Fruit fly (Drosophila melanogaster) whole organism, embryonic: ENCODE measurements around the gene CG44094.
A peak's percentile ranks its signal among the peaks of the same experiment; 100 is the strongest.

ENCODE experiments used
- Asciz ChIP-seq: fragments of 200-800 bp; sonication (Bioruptor generic); optimal IDR thresholded peaks from 2 replicates; lab custom pipeline; 2017; ENCODE audit warnings: missing biosample characterization, mild to moderate bottlenecking, missing genetic modification characterization, missing genetic modification reagents
- Atf6 ChIP-seq: fragments of 200-800 bp; sonication (Bioruptor generic); IDR thresholded peaks from 2 replicates; pipeline ENCODE4 v1.3.6; 2022; ENCODE audit warnings: missing biosample characterization, missing genetic modification characterization
- CG1024 ChIP-seq: fragments of 200-800 bp; sonication (Bioruptor generic); IDR thresholded peaks from 2 replicates; pipeline ENCODE4 v1.3.6; 2022; ENCODE audit warnings: missing biosample characterization, missing genetic modification characterization
- CG11696 ChIP-seq: fragments of 200-800 bp; sonication (Bioruptor generic); IDR thresholded peaks from 2 replicates; pipeline ENCODE4 v1.3.6; 2022; ENCODE audit warnings: missing biosample characterization, missing genetic modification characterization
- CG12299 ChIP-seq: fragments of 200-800 bp; sonication (Bioruptor generic); optimal IDR thresholded peaks from 2 replicates; lab custom pipeline; 2018; ENCODE audit warnings: missing biosample characterization, mild to moderate bottlenecking, missing genetic modification characterization
- CG13123 ChIP-seq: fragments of 200-800 bp; sonication (Bioruptor generic); optimal IDR thresholded peaks from 2 replicates; lab custom pipeline; 2016; ENCODE audit warnings: missing biosample characterization, missing genetic modification characterization
- CG16863 ChIP-seq: fragments of 200-800 bp; sonication (Bioruptor generic); optimal IDR thresholded peaks from 3 replicates; lab custom pipeline; 2016; ENCODE audit warnings: missing biosample characterization, missing genetic modification characterization
- CG17568 ChIP-seq: fragments of 200-800 bp; sonication (Bioruptor generic); optimal IDR thresholded peaks from 2 replicates; lab custom pipeline; 2018; ENCODE audit warnings: missing biosample characterization, mild to moderate bottlenecking, missing genetic modification characterization, moderate library complexity
- CG17912 ChIP-seq: fragments of 200-800 bp; sonication (Bioruptor generic); optimal IDR thresholded peaks from 2 replicates; lab custom pipeline; 2018; ENCODE audit warnings: missing biosample characterization, mild to moderate bottlenecking, missing genetic modification characterization
- CG30403 ChIP-seq: fragments of 200-800 bp; sonication (Bioruptor generic); optimal IDR thresholded peaks from 3 replicates; lab custom pipeline; 2016; ENCODE audit warnings: missing biosample characterization, missing genetic modification characterization
- CG31388 ChIP-seq: fragments of 200-800 bp; sonication (Bioruptor generic); optimal IDR thresholded peaks from 2 replicates; lab custom pipeline; 2016; ENCODE audit warnings: missing biosample characterization, missing genetic modification characterization
- CG34376 ChIP-seq: fragments of 200-800 bp; sonication (Bioruptor generic); optimal IDR thresholded peaks from 2 replicates; lab custom pipeline; 2018; ENCODE audit warnings: missing biosample characterization, mild to moderate bottlenecking, missing genetic modification characterization
- CG4404 ChIP-seq: fragments of 200-800 bp; sonication (Bioruptor generic); IDR thresholded peaks from 2 replicates; pipeline ENCODE4 v1.3.6; 2022; ENCODE audit warnings: missing biosample characterization, missing genetic modification characterization
- CG6272 ChIP-seq: fragments of 200-800 bp; sonication (Bioruptor generic); IDR thresholded peaks from 2 replicates; pipeline ENCODE4 v1.3.6; 2022; ENCODE audit warnings: missing biosample characterization, missing genetic modification characterization
- CG8089 ChIP-seq: fragments of 200-800 bp; sonication (Bioruptor generic); optimal IDR thresholded peaks from 3 replicates; lab custom pipeline; 2016; ENCODE audit warnings: missing biosample characterization, missing genetic modification characterization
- CG8290 ChIP-seq, 3 experiments: fragments of 200-800 bp; sonication (Bioruptor generic); optimal IDR thresholded peaks; 2 replicates each; lab custom pipeline; 2016 to 2019; ENCODE audit warnings: missing biosample characterization in 3 of 3, missing genetic modification characterization in 3 of 3, mild to moderate bottlenecking in 2 of 3, moderate library complexity in 1 of 3
- CG8924 ChIP-seq: fragments of 200-800 bp; optimal IDR thresholded peaks from 3 replicates; lab custom pipeline; 2019; ENCODE audit warnings: missing biosample characterization, mild to moderate bottlenecking, missing genetic modification characterization, moderate library complexity
- Drgx ChIP-seq: fragments of 200-800 bp; sonication (Bioruptor generic); IDR thresholded peaks from 2 replicates; pipeline ENCODE4 v1.3.6; 2022; ENCODE audit warnings: missing biosample characterization, missing genetic modification characterization
- E2f2 ChIP-seq: fragments of 200-800 bp; sonication (Bioruptor generic); IDR thresholded peaks from 2 replicates; pipeline ENCODE4 v1.3.6; 2022; ENCODE audit warnings: missing biosample characterization, missing genetic modification characterization
- HLH54F ChIP-seq: fragments of 200-800 bp; sonication (Bioruptor generic); optimal IDR thresholded peaks from 3 replicates; lab custom pipeline; 2016; ENCODE audit warnings: missing biosample characterization, missing genetic modification characterization
- MTF-1 ChIP-seq: fragments of 200-800 bp; sonication (Bioruptor generic); optimal IDR thresholded peaks from 2 replicates; lab custom pipeline; 2018; ENCODE audit warnings: missing biosample characterization, mild to moderate bottlenecking, missing genetic modification characterization, borderline replicate concordance
- Meics ChIP-seq: fragments of 200-800 bp; sonication (Bioruptor generic); optimal IDR thresholded peaks from 2 replicates; lab custom pipeline; 2017; ENCODE audit warnings: missing biosample characterization, mild to moderate bottlenecking, missing genetic modification characterization
- Oaz ChIP-seq: fragments of 200-800 bp; sonication (Bioruptor generic); IDR thresholded peaks from 2 replicates; pipeline ENCODE4 v1.3.6; 2022; ENCODE audit warnings: missing biosample characterization, missing genetic modification characterization
- Spps ChIP-seq: fragments of 200-800 bp; sonication (Bioruptor generic); optimal IDR thresholded peaks from 2 replicates; lab custom pipeline; 2018; ENCODE audit warnings: missing biosample characterization, mild to moderate bottlenecking, missing genetic modification characterization
- Usf ChIP-seq: fragments of 200-800 bp; sonication (Bioruptor generic); optimal IDR thresholded peaks from 2 replicates; lab custom pipeline; 2017; ENCODE audit warnings: missing genotype, missing biosample characterization, missing genetic modification characterization
- YL-1 ChIP-seq: fragments of 200-800 bp; sonication (Bioruptor generic); optimal IDR thresholded peaks from 3 replicates; lab custom pipeline; 2017; ENCODE audit warnings: missing biosample characterization, mild to moderate bottlenecking, missing genetic modification characterization
- al ChIP-seq: fragments of 200-800 bp; sonication (Bioruptor generic); IDR thresholded peaks from 2 replicates; pipeline ENCODE4 v1.3.6; 2022; ENCODE audit warnings: missing biosample characterization, missing genetic modification characterization
- ase ChIP-seq: fragments of 200-800 bp; sonication (Bioruptor generic); IDR thresholded peaks from 3 replicates; pipeline ENCODE4 v1.3.6; 2022; ENCODE audit warnings: missing biosample characterization, missing genetic modification characterization
- exex ChIP-seq: fragments of 200-800 bp; sonication (Bioruptor generic); optimal IDR thresholded peaks from 4 replicates; lab custom pipeline; 2018; ENCODE audit warnings: missing biosample characterization, mild to moderate bottlenecking, missing genetic modification characterization, moderate library complexity
- eyg ChIP-seq: fragments of 200-800 bp; sonication (Bioruptor generic); optimal IDR thresholded peaks from 3 replicates; lab custom pipeline; 2016; ENCODE audit warnings: missing biosample characterization, missing genetic modification characterization
- gcm2 ChIP-seq: fragments of 200-800 bp; sonication (Bioruptor generic); optimal IDR thresholded peaks from 2 replicates; lab custom pipeline; 2016; ENCODE audit warnings: missing biosample characterization, missing genetic modification characterization
- gt ChIP-seq: fragments of 200-800 bp; sonication (Bioruptor generic); IDR thresholded peaks from 2 replicates; pipeline ENCODE4 v1.3.6; 2022; ENCODE audit warnings: missing biosample characterization, missing genetic modification characterization
- ken ChIP-seq: fragments of 200-800 bp; sonication (Bioruptor generic); IDR thresholded peaks from 3 replicates; pipeline ENCODE4 v1.3.6; 2022; ENCODE audit warnings: missing biosample characterization, missing genetic modification characterization
- knrl ChIP-seq: fragments of 200-800 bp; sonication (Bioruptor generic); IDR thresholded peaks from 3 replicates; pipeline ENCODE4 v1.3.6; 2022; ENCODE audit warnings: missing biosample characterization, missing genetic modification characterization; ENCODE audit not compliant: partially characterized antibody
- lab ChIP-seq: fragments of 200-800 bp; sonication (Bioruptor generic); optimal IDR thresholded peaks from 3 replicates; lab custom pipeline; 2017; ENCODE audit warnings: missing biosample characterization, missing genetic modification characterization, mild to moderate bottlenecking, moderate library complexity, missing genetic modification reagents
- lov ChIP-seq, 2 experiments: fragments of 200-800 bp in 1 of 2; fragments of >200 bp in 1 of 2; sonication (Bioruptor generic) in 1 of 2; IDR thresholded peaks in 1 of 2; optimal IDR thresholded peaks in 1 of 2; 2 replicates in 1 of 2; 3 replicates in 1 of 2; pipeline versions ENCODE4 v1.3.6 to Lab custom; 2017 to 2022; ENCODE audit warnings: missing biosample characterization in 1 of 2, missing genetic modification characterization in 1 of 2
- onecut ChIP-seq: fragments of 200-800 bp; sonication (Bioruptor generic); IDR thresholded peaks from 2 replicates; pipeline ENCODE4 v1.3.6; 2022; ENCODE audit warnings: missing biosample characterization, missing genetic modification characterization
- pb ChIP-seq: fragments of 200-800 bp; sonication (Bioruptor generic); optimal IDR thresholded peaks from 3 replicates; lab custom pipeline; 2016; ENCODE audit warnings: missing biosample characterization, missing genetic modification characterization
- phol ChIP-seq: fragments of 200-800 bp; sonication (Bioruptor generic); optimal IDR thresholded peaks from 3 replicates; lab custom pipeline; 2018; ENCODE audit warnings: missing biosample characterization, mild to moderate bottlenecking, missing genetic modification characterization, moderate library complexity
- prd ChIP-seq, 3 experiments: fragments of >200 bp in 2 of 3; fragments of 200-800 bp in 1 of 3; sonication (Bioruptor generic) in 1 of 3; optimal IDR thresholded peaks in 2 of 3; IDR thresholded peaks in 1 of 3; 2 replicates in 2 of 3; 3 replicates in 1 of 3; pipeline versions ENCODE4 v1.3.6 to Lab custom; 2017 to 2022; ENCODE audit warnings: missing biosample characterization in 1 of 3, missing genetic modification characterization in 1 of 3
- ranshi ChIP-seq: fragments of 200-800 bp; sonication (Bioruptor generic); IDR thresholded peaks from 2 replicates; pipeline ENCODE4 v1.3.6; 2022; ENCODE audit warnings: missing biosample characterization, missing genetic modification characterization
- run ChIP-seq: fragments of 200-800 bp; sonication (Bioruptor generic); optimal IDR thresholded peaks from 3 replicates; lab custom pipeline; 2018; ENCODE audit warnings: missing biosample characterization, mild to moderate bottlenecking, missing genetic modification characterization

The CG44094 gene

dm6 chr3R:14568501-14569137, 7.8 kb downstream of the CG44094 start, which contains the start of gene CG8066 (continued):
- TF ChIP-seq CG16863 (GFP tag; lab: Kevin White, UChicago): no peak
- 0 out of 2 replicates have a peak, but pooled peaks have one; percentile 7 for TF ChIP-seq Atf6 (GFP tag; lab: Robert Waterston, UW)
- TF ChIP-seq CG34376: peak; percentile 30
- TF ChIP-seq CG8924: no peak
- no peak for TF ChIP-seq CG8290 (GFP tag; optimal IDR thresholded peaks at IDR 0.05; lab: Kevin White, UChicago)
- TF ChIP-seq CG8290 (tag; optimal IDR thresholded peaks at IDR 0.05; lab: Kevin White, UChicago): peak in 1 of 2 experiments; percentile 0
- TF ChIP-seq prd (optimal IDR thresholded peaks at IDR 0.05; lab: Kevin White, UChicago): no peak
- no peak for TF ChIP-seq prd (GFP tag; IDR thresholded peaks at IDR 0.05; lab: Robert Waterston, UW)
- TF ChIP-seq MTF-1 (GFP tag; lab: Kevin White, UChicago): no peak
- no peak for TF ChIP-seq CG11696 (GFP tag; lab: Robert Waterston, UW)
- TF ChIP-seq eyg (GFP tag; lab: Kevin White, UChicago): no peak
- TF ChIP-seq al (GFP tag; lab: Robert Waterston, UW): no peak
- no peak for TF ChIP-seq lov (optimal IDR thresholded peaks at IDR 0.05; lab: Kevin White, UChicago)
- TF ChIP-seq lov (GFP tag; IDR thresholded peaks at IDR 0.05; lab: Robert Waterston, UW): no peak
- no peak for TF ChIP-seq onecut (GFP tag; lab: Robert Waterston, UW)
- 0 out of 2 replicates have a peak, but pooled peaks have one; percentile 15 for TF ChIP-seq ranshi (GFP tag; lab: Robert Waterston, UW)
- TF ChIP-seq Usf (GFP tag; lab: Kevin White, UChicago): no peak
- TF ChIP-seq E2f2 (GFP tag; lab: Robert Waterston, UW): no peak
- no peak for TF ChIP-seq CG4404 (GFP tag; lab: Robert Waterston, UW)
- TF ChIP-seq CG17912 (GFP tag; lab: Kevin White, UChicago): no peak
- TF ChIP-seq CG30403 (GFP tag; lab: Kevin White, UChicago): peak; percentile 16
- TF ChIP-seq phol (tag; lab: Kevin White, UChicago): no peak
- TF ChIP-seq ken (GFP tag; lab: Robert Waterston, UW): 0 out of 3 replicates have a peak, but pooled peaks have one; percentile 23
- peak; percentile 8 for TF ChIP-seq CG12299 (tag; lab: Kevin White, UChicago)

dm6 chr3R:14567796-14568195, 8.6 kb downstream of the CG44094 start:
- TF ChIP-seq Asciz (no peak), exex (tag; lab: Kevin White, UChicago) (peak; percentile 58)

dm6 chr3R:14567329-14567728, 9.1 kb downstream of the CG44094 start, which contains the start of gene CG31313:
TSS of gene CG31313 (minus strand) at chr3R:14567429.
- no peak for TF ChIP-seq gt
- no peak for TF ChIP-seq CG13123
- no peak for TF ChIP-seq Meics (GFP tag; lab: Kevin White, UChicago)
- no peak for TF ChIP-seq MTF-1 (GFP tag; lab: Kevin White, UChicago)
- TF ChIP-seq CG1024 (GFP tag; lab: Robert Waterston, UW): no peak
- TF ChIP-seq CG31388 (GFP tag; lab: Kevin White, UChicago): no peak
- no peak for TF ChIP-seq ase (GFP tag; lab: Robert Waterston, UW)
- TF ChIP-seq gcm2 (GFP tag; lab: Kevin White, UChicago): no peak
- TF ChIP-seq run (tag; lab: Kevin White, UChicago): no peak
- no peak for TF ChIP-seq YL-1 (GFP tag; lab: Kevin White, UChicago)
- no peak for TF ChIP-seq CG17568 (GFP tag; lab: Kevin White, UChicago)
- no peak for TF ChIP-seq CG6272 (GFP tag; lab: Robert Waterston, UW)
- no peak for TF ChIP-seq lab
- no peak for TF ChIP-seq HLH54F
- TF ChIP-seq Oaz (GFP tag; lab: Robert Waterston, UW): no peak
- TF ChIP-seq pb (GFP tag; lab: Kevin White, UChicago): no peak
- TF ChIP-seq knrl (GFP tag; lab: Robert Waterston, UW): no peak
- no peak for TF ChIP-seq CG8089 (GFP tag; lab: Kevin White, UChicago)
- no peak for TF ChIP-seq Spps
- no peak for TF ChIP-seq Drgx (GFP tag; lab: Robert Waterston, UW)
